Fruit fly (Drosophila melanogaster) whole organism, embryonic: ENCODE data around the gene Tom.

Source experiments
- Aef1 ChIP-seq: fragments of 200-800 bp; sonication (Bioruptor generic); IDR thresholded peaks from 3 replicates; pipeline ENCODE4 v1.3.6; 2022; ENCODE audit warnings: missing biosample characterization, missing genetic modification characterization
- CG10209 ChIP-seq: fragments of 200-800 bp; sonication (Bioruptor generic); optimal IDR thresholded peaks from 3 replicates; lab custom pipeline; 2017; ENCODE audit warnings: missing biosample characterization, mild to moderate bottlenecking, missing genetic modification characterization, missing genetic modification reagents
- CG11247 ChIP-seq: fragments of 200-800 bp; sonication (Bioruptor generic); IDR thresholded peaks from 2 replicates; pipeline ENCODE4 v1.3.6; 2022; ENCODE audit warnings: missing biosample characterization, missing genetic modification characterization
- CG11456 ChIP-seq: fragments of 200-800 bp; sonication (Bioruptor generic); IDR thresholded peaks from 3 replicates; pipeline ENCODE4 v1.3.6; 2022; ENCODE audit warnings: missing biosample characterization, missing genetic modification characterization
- CG11560 ChIP-seq: fragments of 200-800 bp; sonication (Bioruptor generic); IDR thresholded peaks from 3 replicates; pipeline ENCODE4 v1.3.6; 2022; ENCODE audit warnings: missing biosample characterization, missing genetic modification characterization
- CG11696 ChIP-seq: fragments of 200-800 bp; sonication (Bioruptor generic); IDR thresholded peaks from 2 replicates; pipeline ENCODE4 v1.3.6; 2022; ENCODE audit warnings: missing biosample characterization, missing genetic modification characterization
- CG12769 ChIP-seq: fragments of 200-800 bp; sonication (Bioruptor generic); optimal IDR thresholded peaks from 2 replicates; lab custom pipeline; 2019; ENCODE audit warnings: missing biosample characterization, mild to moderate bottlenecking, missing genetic modification characterization, moderate library complexity
- CG13775 ChIP-seq: fragments of 200-800 bp; sonication (Bioruptor generic); optimal IDR thresholded peaks from 3 replicates; lab custom pipeline; 2017; ENCODE audit warnings: missing biosample characterization, mild to moderate bottlenecking, missing genetic modification characterization
- CG17359 ChIP-seq: fragments of 200-800 bp; sonication (Bioruptor generic); optimal IDR thresholded peaks from 3 replicates; lab custom pipeline; 2018; ENCODE audit warnings: missing biosample characterization, mild to moderate bottlenecking, missing genetic modification characterization, moderate library complexity
- CG31224 ChIP-seq: fragments of 200-800 bp; sonication (Bioruptor generic); IDR thresholded peaks from 2 replicates; pipeline ENCODE4 v1.3.6; 2022; ENCODE audit warnings: missing biosample characterization, missing genetic modification characterization
- CG31441 ChIP-seq: fragments of 200-800 bp; sonication (Bioruptor generic); IDR thresholded peaks from 2 replicates; pipeline ENCODE4 v1.3.6; 2022; ENCODE audit warnings: missing biosample characterization, missing genetic modification characterization
- CG6765 ChIP-seq: fragments of 200-800 bp; sonication (Bioruptor generic); optimal IDR thresholded peaks from 3 replicates; lab custom pipeline; 2017; ENCODE audit warnings: missing biosample characterization, mild to moderate bottlenecking, missing genetic modification characterization
- CG8281 ChIP-seq: fragments of 200-800 bp; sonication (Bioruptor generic); optimal IDR thresholded peaks from 2 replicates; lab custom pipeline; 2018; ENCODE audit warnings: missing biosample characterization, mild to moderate bottlenecking, missing genetic modification characterization, moderate library complexity
- CG8359 ChIP-seq: fragments of 200-800 bp; sonication (Bioruptor generic); optimal IDR thresholded peaks from 2 replicates; lab custom pipeline; 2017; ENCODE audit warnings: missing biosample characterization, mild to moderate bottlenecking, missing genetic modification characterization, borderline replicate concordance
- CG9609 ChIP-seq: fragments of 200-800 bp; sonication (Bioruptor generic); optimal IDR thresholded peaks from 3 replicates; lab custom pipeline; 2016; ENCODE audit warnings: missing biosample characterization, missing genetic modification characterization
- CG9817 ChIP-seq: fragments of 200-800 bp; sonication (Bioruptor generic); optimal IDR thresholded peaks from 2 replicates; lab custom pipeline; 2018; ENCODE audit warnings: missing biosample characterization, mild to moderate bottlenecking, missing genetic modification characterization, moderate library complexity
- D19A ChIP-seq: fragments of 200-800 bp; optimal IDR thresholded peaks from 3 replicates; lab custom pipeline; 2019; ENCODE audit warnings: missing biosample characterization, mild to moderate bottlenecking, missing genetic modification characterization, moderate library complexity
- D19B ChIP-seq: fragments of 200-800 bp; sonication (Bioruptor generic); optimal IDR thresholded peaks from 2 replicates; lab custom pipeline; 2017; ENCODE audit warnings: missing biosample characterization, mild to moderate bottlenecking, missing genetic modification characterization
- Dip3 ChIP-seq: fragments of 200-800 bp; sonication (Bioruptor generic); optimal IDR thresholded peaks from 3 replicates; lab custom pipeline; 2016; ENCODE audit warnings: missing biosample characterization, missing genetic modification characterization
- Doc3 ChIP-seq: fragments of 200-800 bp; sonication (Bioruptor generic); IDR thresholded peaks from 3 replicates; pipeline ENCODE4 v1.3.6; 2022; ENCODE audit warnings: missing biosample characterization, missing genetic modification characterization; ENCODE audit not compliant: partially characterized antibody
- Dp ChIP-seq: fragments of 200-800 bp; sonication (Bioruptor generic); optimal IDR thresholded peaks from 2 replicates; lab custom pipeline; 2018; ENCODE audit warnings: missing biosample characterization, mild to moderate bottlenecking, missing genetic modification characterization, moderate library complexity
- HmgD ChIP-seq: fragments of 200-800 bp; sonication (Bioruptor generic); optimal IDR thresholded peaks from 3 replicates; lab custom pipeline; 2016; ENCODE audit warnings: missing biosample characterization, missing genetic modification characterization
- Lhr ChIP-seq: fragments of 200-800 bp; sonication (Bioruptor generic); optimal IDR thresholded peaks from 3 replicates; lab custom pipeline; 2017; ENCODE audit warnings: mild to moderate bottlenecking, missing biosample characterization, missing genetic modification reagents, missing genetic modification characterization
- Sry-β ChIP-seq: fragments of 200-800 bp; sonication (Bioruptor generic); optimal IDR thresholded peaks from 2 replicates; lab custom pipeline; 2018; ENCODE audit warnings: missing biosample characterization, mild to moderate bottlenecking, missing genetic modification characterization, moderate library complexity
- Ssrp ChIP-seq: fragments of 200-800 bp; sonication (Bioruptor generic); optimal IDR thresholded peaks from 2 replicates; lab custom pipeline; 2018; ENCODE audit warnings: missing biosample characterization, mild to moderate bottlenecking, missing genetic modification characterization, moderate library complexity
- Xrp1 ChIP-seq: fragments of 200-800 bp; sonication (Bioruptor generic); IDR thresholded peaks from 2 replicates; pipeline ENCODE4 v1.3.6; 2022; ENCODE audit warnings: missing biosample characterization, missing genetic modification characterization
- abd-A ChIP-seq: fragments of 200-800 bp; sonication (Bioruptor generic); optimal IDR thresholded peaks from 3 replicates; lab custom pipeline; 2019; ENCODE audit warnings: missing biosample characterization, mild to moderate bottlenecking, missing genetic modification characterization, moderate library complexity
- amos ChIP-seq: fragments of 200-800 bp; sonication (Bioruptor generic); IDR thresholded peaks from 2 replicates; pipeline ENCODE4 v1.3.6; 2022; ENCODE audit warnings: missing biosample characterization, missing genetic modification characterization; ENCODE audit not compliant: partially characterized antibody
- ap ChIP-seq: fragments of 200-800 bp; sonication (Bioruptor generic); IDR thresholded peaks from 2 replicates; pipeline ENCODE4 v1.3.6; 2022; ENCODE audit warnings: missing biosample characterization, missing genetic modification characterization
- az2 ChIP-seq: fragments of 200-800 bp; sonication (Bioruptor generic); optimal IDR thresholded peaks from 3 replicates; lab custom pipeline; 2016; ENCODE audit warnings: missing biosample characterization, missing genetic modification characterization
- bigmax ChIP-seq: fragments of 200-800 bp; sonication (Bioruptor generic); optimal IDR thresholded peaks from 2 replicates; lab custom pipeline; 2018; ENCODE audit warnings: missing biosample characterization, mild to moderate bottlenecking, missing genetic modification characterization
- btn ChIP-seq: fragments of 200-800 bp; sonication (Bioruptor generic); optimal IDR thresholded peaks from 2 replicates; lab custom pipeline; 2016; ENCODE audit warnings: missing biosample characterization, missing genetic modification characterization
- chinmo ChIP-seq: fragments of 200-800 bp; sonication (Bioruptor generic); IDR thresholded peaks from 4 replicates; pipeline ENCODE4 v1.3.6; 2022; ENCODE audit warnings: missing biosample characterization, missing genetic modification characterization; ENCODE audit not compliant: partially characterized antibody
- crc ChIP-seq: fragments of 200-800 bp; sonication (Bioruptor generic); optimal IDR thresholded peaks from 2 replicates; lab custom pipeline; 2016; ENCODE audit warnings: missing biosample characterization, missing genetic modification characterization
- dpn ChIP-seq, 2 experiments: fragments of 200-800 bp; sonication (Bioruptor generic); optimal IDR thresholded peaks; 3 replicates each; lab custom pipeline; 2016; ENCODE audit warnings: missing biosample characterization in 2 of 2, missing genetic modification characterization in 2 of 2
- fd3F ChIP-seq: fragments of 200-800 bp; sonication (Bioruptor generic); optimal IDR thresholded peaks from 2 replicates; lab custom pipeline; 2018; ENCODE audit warnings: missing biosample characterization, mild to moderate bottlenecking, missing genetic modification characterization, moderate library complexity
- fd64A ChIP-seq: fragments of 200-800 bp; sonication (Bioruptor generic); optimal IDR thresholded peaks from 3 replicates; lab custom pipeline; 2018; ENCODE audit warnings: missing biosample characterization, mild to moderate bottlenecking, missing genetic modification characterization
- ham ChIP-seq: fragments of 200-800 bp; sonication (Bioruptor generic); IDR thresholded peaks from 2 replicates; pipeline ENCODE4 v1.3.6; 2022; ENCODE audit warnings: missing biosample characterization, missing genetic modification characterization
- jumu ChIP-seq: fragments of 200-800 bp; sonication (Bioruptor generic); optimal IDR thresholded peaks from 3 replicates; lab custom pipeline; 2016; ENCODE audit warnings: missing biosample characterization, missing genetic modification characterization
- luna ChIP-seq: fragments of 200-800 bp; sonication (Bioruptor generic); optimal IDR thresholded peaks from 2 replicates; lab custom pipeline; 2016; ENCODE audit warnings: missing biosample characterization, missing genetic modification characterization
- mam ChIP-seq: fragments of 200-800 bp; sonication (Bioruptor generic); optimal IDR thresholded peaks from 3 replicates; lab custom pipeline; 2016; ENCODE audit warnings: missing biosample characterization, missing genetic modification characterization
- p53 ChIP-seq: fragments of 200-800 bp; sonication (Bioruptor generic); optimal IDR thresholded peaks from 2 replicates; lab custom pipeline; 2016; ENCODE audit warnings: missing biosample characterization, missing genetic modification characterization
- phol ChIP-seq: fragments of 200-800 bp; sonication (Bioruptor generic); optimal IDR thresholded peaks from 3 replicates; lab custom pipeline; 2018; ENCODE audit warnings: missing biosample characterization, mild to moderate bottlenecking, missing genetic modification characterization, moderate library complexity
- pnt ChIP-seq: fragments of 200-800 bp; sonication (Bioruptor generic); optimal IDR thresholded peaks from 3 replicates; lab custom pipeline; 2016; ENCODE audit warnings: missing biosample characterization, missing genetic modification characterization
- rib ChIP-seq: fragments of 200-800 bp; sonication (Bioruptor generic); IDR thresholded peaks from 2 replicates; pipeline ENCODE4 v1.3.6; 2022; ENCODE audit warnings: missing biosample characterization, missing genetic modification characterization
- so ChIP-seq: fragments of 200-800 bp; sonication (Bioruptor generic); IDR thresholded peaks from 3 replicates; pipeline ENCODE4 v1.3.6; 2022; ENCODE audit warnings: missing biosample characterization, missing genetic modification characterization
- tll ChIP-seq, 2 experiments: fragments of 200-800 bp in 1 of 2; fragments of >200 bp in 1 of 2; sonication (Bioruptor generic) in 1 of 2; optimal IDR thresholded peaks; 2 replicates each; lab custom pipeline; 2017 to 2019; ENCODE audit warnings: missing biosample characterization in 2 of 2, missing genetic modification characterization in 2 of 2, mild to moderate bottlenecking in 1 of 2, moderate library complexity in 1 of 2
- yki ChIP-seq: fragments of >200 bp; optimal IDR thresholded peaks from 3 replicates; lab custom pipeline; 2018
- zfh2 ChIP-seq: fragments of 200-800 bp; sonication (Bioruptor generic); optimal IDR thresholded peaks from 2 replicates; lab custom pipeline; 2016; ENCODE audit warnings: missing biosample characterization, missing genetic modification characterization

The Tom gene

DNA sequence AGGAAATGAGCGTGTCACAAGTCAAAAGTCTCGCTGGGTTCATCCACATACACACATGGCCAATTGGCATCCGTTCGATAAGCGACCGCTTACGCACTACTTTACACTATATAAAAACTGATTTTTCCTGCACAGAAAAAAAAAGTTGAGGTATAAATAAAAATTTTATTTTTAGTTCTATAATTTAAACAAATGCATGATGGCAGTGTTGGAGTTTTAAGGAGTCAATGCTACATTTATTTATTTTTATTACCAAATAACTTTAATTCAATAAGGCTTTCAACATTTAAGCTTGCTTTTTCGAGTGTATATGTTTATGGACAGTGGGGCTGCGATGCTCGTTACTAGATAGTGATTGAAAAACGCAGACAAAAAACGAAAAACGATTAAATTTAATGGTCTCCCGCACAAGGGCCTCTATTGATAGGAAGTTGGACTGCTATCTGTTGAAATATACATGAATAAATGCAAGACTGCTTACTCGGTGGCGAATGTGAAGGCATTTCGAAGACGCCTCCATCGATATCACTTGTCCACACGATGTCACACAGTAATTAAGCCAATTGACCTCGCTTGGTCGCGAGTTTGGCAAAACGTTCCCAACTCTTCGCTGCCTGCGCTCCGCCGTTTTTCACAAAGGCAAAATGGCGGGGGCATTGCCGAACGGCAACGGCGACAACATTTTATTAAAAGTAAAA, 42.6 kb downstream of the Tom start (continued):
- TF ChIP-seq D19B (peak; percentile 4), pnt (GFP tag; lab: Kevin White, UChicago) (peak; percentile 38), chinmo (GFP tag; lab: Robert Waterston, UW) (no peak), abd-A (tag; lab: Kevin White, UChicago) (no peak), Lhr (GFP tag; lab: Kevin White, UChicago) (peak; percentile 33), luna (GFP tag; lab: Kevin White, UChicago) (no peak), zfh2 (GFP tag; lab: Kevin White, UChicago) (no peak), CG9817 (tag; lab: Kevin White, UChicago) (peak; percentile 68), az2 (GFP tag; lab: Kevin White, UChicago) (peak; percentile 74), D19A (tag; lab: Kevin White, UChicago) (peak; percentile 72), p53 (no peak), Doc3 (GFP tag; lab: Robert Waterston, UW) (no peak), CG12769 (tag; lab: Kevin White, UChicago) (peak; percentile 18), btn (GFP tag; lab: Kevin White, UChicago) (no peak), dpn (GFP tag; optimal IDR thresholded peaks at IDR 0.05; lab: Kevin White, UChicago) (peak in 1 of 2 experiments; percentile 60), CG11560 (0 out of 3 replicates have a peak, but pooled peaks have one; percentile 13), so (GFP tag; lab: Robert Waterston, UW) (peak; percentile 69; the same call in 1 of the 3 replicates), Xrp1 (GFP tag; lab: Robert Waterston, UW) (peak; percentile 87), CG8359 (GFP tag; lab: Kevin White, UChicago) (peak; percentile 14), Ssrp (tag; lab: Kevin White, UChicago) (peak; percentile 80), CG11247 (GFP tag; lab: Robert Waterston, UW) (peak; percentile 69), CG10209 (GFP tag; lab: Kevin White, UChicago) (peak; percentile 45), amos (no peak), rib (GFP tag; lab: Robert Waterston, UW) (no peak), CG31224 (GFP tag; lab: Robert Waterston, UW) (0 out of 2 replicates have a peak, but pooled peaks have one; percentile 25), CG6765 (peak; percentile 9), tll (GFP tag; optimal IDR thresholded peaks at IDR 0.05; lab: Kevin White, UChicago) (no peak), CG13775 (peak; percentile 62), Dp (GFP tag; lab: Kevin White, UChicago) (no peak), crc (no peak), fd64A (no peak), CG31441 (peak; percentile 87), Sry-β (GFP tag; lab: Kevin White, UChicago) (no peak), yki (lab: Kevin White, UChicago) (no peak), ham (no peak), CG17359 (tag; lab: Kevin White, UChicago) (peak; percentile 85), mam (GFP tag; lab: Kevin White, UChicago) (peak; percentile 5), Dip3 (GFP tag; lab: Kevin White, UChicago) (no peak), fd3F (GFP tag; lab: Kevin White, UChicago) (peak; percentile 68), CG11696 (GFP tag; lab: Robert Waterston, UW) (peak; percentile 47; the same call in 1 of the 2 replicates), CG8281 (tag; lab: Kevin White, UChicago) (peak; percentile 47), HmgD (GFP tag; lab: Kevin White, UChicago) (no peak), CG9609 (GFP tag; lab: Kevin White, UChicago) (peak; percentile 6), Aef1 (GFP tag; lab: Robert Waterston, UW) (peak; percentile 52), phol (tag; lab: Kevin White, UChicago) (peak; percentile 85), jumu (GFP tag; lab: Kevin White, UChicago) (peak; percentile 15), ap (GFP tag; lab: Robert Waterston, UW) (peak; percentile 56; the same call in 1 of the 2 replicates), CG11456 (GFP tag; lab: Robert Waterston, UW) (0 out of 3 replicates have a peak, but pooled peaks have one; percentile 18), bigmax (GFP tag; lab: Kevin White, UChicago) (no peak)
